Fruit fly (Drosophila melanogaster): ENCODE results near the gene CG18666.

The CG18666 gene

DNA sequence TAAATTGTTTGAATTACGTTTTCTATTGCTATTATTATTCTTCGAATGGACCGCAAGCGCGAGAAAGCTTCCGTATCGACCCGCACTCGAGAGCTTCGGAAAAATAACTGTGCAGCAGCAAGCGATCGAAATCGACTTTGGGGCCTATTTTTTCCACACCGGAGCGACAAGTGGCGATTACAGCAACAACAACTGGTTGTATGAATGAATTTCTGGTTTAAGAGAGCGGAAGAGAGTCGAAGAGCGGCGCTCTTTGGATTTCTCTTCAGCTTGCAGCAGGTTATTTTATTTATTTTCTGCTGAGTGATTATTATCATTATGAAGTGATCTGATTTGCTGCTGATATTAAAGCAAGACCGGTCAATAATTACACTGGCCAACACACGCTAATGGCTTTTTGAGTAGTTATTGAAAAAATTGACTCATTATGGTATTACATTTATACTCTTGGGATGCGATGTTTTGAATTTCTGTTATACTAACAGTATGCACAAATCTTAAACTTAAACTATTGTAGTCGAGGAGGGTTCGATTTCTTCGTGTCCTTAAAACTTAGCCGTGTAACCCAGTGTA lies 32.4 kb downstream of the CG18666 start, which contains the start of gene Samuel (continued):
- TF ChIP-seq MESR4 (GFP tag; optimal IDR thresholded peaks at IDR 0.05) = no peak
- peak; percentile 11 for TF ChIP-seq gcm (GFP tag; optimal IDR thresholded peaks at IDR 0.05)
- peak; percentile 22; the same call in 1 of the 2 replicates for TF ChIP-seq Scr (GFP tag; IDR thresholded peaks at IDR 0.05; ENCODE audit: partially characterized antibody)
- TF ChIP-seq CG4360 (GFP tag; IDR thresholded peaks at IDR 0.05) = peak; percentile 91
- TF ChIP-seq CG7745 (tag; optimal IDR thresholded peaks at IDR 0.05) = no peak
- TF ChIP-seq CG32772 (GFP tag; IDR thresholded peaks at IDR 0.05) = no peak
- TF ChIP-seq Hmr (GFP tag; optimal IDR thresholded peaks at IDR 0.05) = no peak
- TF ChIP-seq CG13775 (GFP tag; optimal IDR thresholded peaks at IDR 0.05) = no peak
- TF ChIP-seq CG12155 (GFP tag; optimal IDR thresholded peaks at IDR 0.05) = no peak
- no peak for TF ChIP-seq hbn (GFP tag; IDR thresholded peaks at IDR 0.05; ENCODE audit: partially characterized antibody)
- TF ChIP-seq CG11504 (tag; optimal IDR thresholded peaks at IDR 0.05) = peak; percentile 28
- TF ChIP-seq Sox100B (GFP tag; optimal IDR thresholded peaks at IDR 0.05) = no peak
- no peak for TF ChIP-seq psq (GFP tag; optimal IDR thresholded peaks at IDR 0.05)
- peak; percentile 96 for TF ChIP-seq grn (GFP tag; optimal IDR thresholded peaks at IDR 0.05)
- no peak for TF ChIP-seq CG3065 (GFP tag; optimal IDR thresholded peaks at IDR 0.05)
- no peak for TF ChIP-seq emc (GFP tag; optimal IDR thresholded peaks at IDR 0.05)
- no peak for TF ChIP-seq her (GFP tag; optimal IDR thresholded peaks at IDR 0.05)
- no peak for TF ChIP-seq dimm (GFP tag; IDR thresholded peaks at IDR 0.05)
- no peak for TF ChIP-seq Doc2 (GFP tag; IDR thresholded peaks at IDR 0.05)
- TF ChIP-seq Max (GFP tag; optimal IDR thresholded peaks at IDR 0.05) = no peak
- TF ChIP-seq CG14710 (tag; optimal IDR thresholded peaks at IDR 0.05) = no peak
- no peak for TF ChIP-seq B-H2 (GFP tag; optimal IDR thresholded peaks at IDR 0.05)
- no peak for TF ChIP-seq CG43689 (GFP tag; IDR thresholded peaks at IDR 0.05)
- no peak for TF ChIP-seq danr (GFP tag; IDR thresholded peaks at IDR 0.05)
- no peak for TF ChIP-seq Hmx (GFP tag; optimal IDR thresholded peaks at IDR 0.05)
- no peak for TF ChIP-seq CG6654 (GFP tag; optimal IDR thresholded peaks at IDR 0.05)
- no peak for TF ChIP-seq CG8359 (GFP tag; optimal IDR thresholded peaks at IDR 0.05; ENCODE audit: borderline replicate concordance)
- TF ChIP-seq CG18011 (GFP tag; optimal IDR thresholded peaks at IDR 0.05) = no peak
- TF ChIP-seq MBD-R2 (GFP tag; IDR thresholded peaks at IDR 0.05) = no peak; the same call in 1 of the 2 replicates
- TF ChIP-seq CG9932 (GFP tag; IDR thresholded peaks at IDR 0.05) = no peak
- TF ChIP-seq CG2199 (GFP tag; IDR thresholded peaks at IDR 0.05) = peak; percentile 22; the same call in 2 of the 3 replicates
- peak; percentile 21 for TF ChIP-seq ftz-f1 (GFP tag; optimal IDR thresholded peaks at IDR 0.05)
- no peak for TF ChIP-seq aop (GFP tag; IDR thresholded peaks at IDR 0.05)
- TF ChIP-seq unc-4 (GFP tag; IDR thresholded peaks at IDR 0.05; ENCODE audit: partially characterized antibody) = no peak
- TF ChIP-seq Fer1 (GFP tag; optimal IDR thresholded peaks at IDR 0.05) = no peak
- TF ChIP-seq ro (GFP tag; IDR thresholded peaks at IDR 0.05) = no peak
- peak; percentile 85 for TF ChIP-seq kah (GFP tag; optimal IDR thresholded peaks at IDR 0.05)
- TF ChIP-seq CG1832 (GFP tag; optimal IDR thresholded peaks at IDR 0.05) = no peak
- TF ChIP-seq Fer3 (tag; optimal IDR thresholded peaks at IDR 0.05) = no peak
- no peak for TF ChIP-seq Gug (GFP tag; IDR thresholded peaks at IDR 0.05)
- peak; percentile 36; the same call in 1 of the 3 replicates for TF ChIP-seq HLH4C (GFP tag; IDR thresholded peaks at IDR 0.05; ENCODE audit: partially characterized antibody)
- no peak for TF ChIP-seq CG4328 (GFP tag; optimal IDR thresholded peaks at IDR 0.05)
- TF ChIP-seq CG18599 (GFP tag; optimal IDR thresholded peaks at IDR 0.05) = no peak
- TF ChIP-seq schlank (tag; optimal IDR thresholded peaks at IDR 0.05) = no peak
- TF ChIP-seq gro (GFP tag; optimal IDR thresholded peaks at IDR 0.05) = peak; percentile 7
- TF ChIP-seq CG12769 (tag; optimal IDR thresholded peaks at IDR 0.05) = no peak
- TF ChIP-seq CG17361 (GFP tag; IDR thresholded peaks at IDR 0.05) = no peak
- TF ChIP-seq crol (GFP tag; IDR thresholded peaks at IDR 0.05) = no peak
- TF ChIP-seq bcd (GFP tag; optimal IDR thresholded peaks at IDR 0.05) = no peak
- TF ChIP-seq onecut (GFP tag; IDR thresholded peaks at IDR 0.05) = peak; percentile 50
- TF ChIP-seq CkIIα-i1 (GFP tag; IDR thresholded peaks at IDR 0.05) = no peak

Measured in whole organism, embryonic.